Worm (Caenorhabditis elegans) whole organism, midembryonic: ENCODE data around the gene C01G12.9.

Source experiments
- T22C8.4 ChIP-seq: fragments of 200-800 bp; sonication (Bioruptor generic); IDR thresholded peaks from 2 replicates; pipeline ENCODE4 v1.3.6; 2022; ENCODE audit warnings: missing genetic modification characterization, missing compliant biosample characterization
- cog-1 ChIP-seq: sonication (generic microtip); optimal IDR thresholded peaks from 2 replicates; lab custom pipeline; 2016; ENCODE audit warnings: missing genetic modification characterization, missing compliant biosample characterization
- flt-1 ChIP-seq: fragments of 200-800 bp; sonication (Bioruptor generic); IDR thresholded peaks from 2 replicates; pipeline ENCODE4 v1.3.6; 2022; ENCODE audit warnings: missing genetic modification characterization, missing compliant biosample characterization
- klf-2 ChIP-seq: fragments of 200-800 bp; sonication (Bioruptor generic); conservative IDR thresholded peaks from 2 replicates; pipeline ENCODE4 v1.3.6; 2022; ENCODE audit warnings: missing genetic modification reagents, missing genetic modification characterization, missing compliant biosample characterization
- med-1 ChIP-seq: sonication (generic microtip); optimal IDR thresholded peaks from 2 replicates; lab custom pipeline; 2017; ENCODE audit warnings: missing genetic modification characterization, mild to moderate bottlenecking, missing compliant biosample characterization, antibody characterized with exemption, missing genetic modification reagents; ENCODE audit not compliant: insufficient read depth
- ref-1 ChIP-seq: fragments of 200-800 bp; sonication (Bioruptor generic); conservative IDR thresholded peaks from 2 replicates; pipeline ENCODE4 v1.3.6; 2022; ENCODE audit warnings: missing genetic modification reagents, missing genetic modification characterization, missing compliant biosample characterization
- tab-1 ChIP-seq: fragments of 200-800 bp; sonication (Bioruptor generic); IDR thresholded peaks from 2 replicates; pipeline ENCODE4 v1.3.6; 2022; ENCODE audit warnings: missing genetic modification characterization, missing compliant biosample characterization
- ztf-23 ChIP-seq: fragments of 200-800 bp; sonication (Bioruptor generic); IDR thresholded peaks from 2 replicates; pipeline ENCODE4 v1.3.6; 2022; ENCODE audit warnings: missing genetic modification reagents, missing genetic modification characterization, missing compliant biosample characterization
- ztf-29 ChIP-seq: fragments of 200-800 bp; sonication (Bioruptor generic); IDR thresholded peaks from 2 replicates; pipeline ENCODE4 v1.3.6; 2022; ENCODE audit warnings: missing genetic modification reagents, missing genetic modification characterization, missing compliant biosample characterization

C01G12.9 gene

DNA sequence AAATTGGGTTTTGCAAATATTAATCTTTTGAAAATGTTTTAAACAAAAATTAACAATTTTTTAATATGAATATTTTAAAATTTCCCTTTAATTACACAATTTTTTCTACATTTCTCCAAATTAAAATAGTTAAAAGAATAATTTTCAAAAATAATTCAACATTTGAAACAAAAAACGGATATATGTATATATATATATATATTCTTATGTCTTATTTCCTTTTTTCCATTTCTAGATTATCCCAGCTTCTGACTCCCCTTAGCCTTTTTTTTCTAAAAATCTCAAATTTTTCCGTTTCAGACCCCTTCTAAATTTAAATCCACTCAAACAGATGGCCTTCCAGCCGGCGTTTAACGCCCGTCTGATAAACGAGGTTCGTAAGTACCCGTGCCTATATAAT lies 5.5 kb upstream of the C01G12.9 start, which contains the start of gene madf-5:
madf-5 (plus strand) TSS at position 301 of the 400 bp plus-strand sequence.
- TF ChIP-seq ref-1 (GFP tag; lab: Robert Waterston, UW) (no peak), klf-2 (no peak), tab-1 (GFP tag; lab: Robert Waterston, UW) (no peak), flt-1 (GFP tag; lab: Robert Waterston, UW) (no peak), ztf-29 (GFP tag; lab: Robert Waterston, UW) (no peak), cog-1 (tag; lab: Kevin White, UChicago) (no peak), T22C8.4 (GFP tag; lab: Robert Waterston, UW) (no peak), ztf-23 (GFP tag; lab: Robert Waterston, UW) (no peak), med-1 (GFP tag; lab: Kevin White, UChicago) (no peak)

DNA sequence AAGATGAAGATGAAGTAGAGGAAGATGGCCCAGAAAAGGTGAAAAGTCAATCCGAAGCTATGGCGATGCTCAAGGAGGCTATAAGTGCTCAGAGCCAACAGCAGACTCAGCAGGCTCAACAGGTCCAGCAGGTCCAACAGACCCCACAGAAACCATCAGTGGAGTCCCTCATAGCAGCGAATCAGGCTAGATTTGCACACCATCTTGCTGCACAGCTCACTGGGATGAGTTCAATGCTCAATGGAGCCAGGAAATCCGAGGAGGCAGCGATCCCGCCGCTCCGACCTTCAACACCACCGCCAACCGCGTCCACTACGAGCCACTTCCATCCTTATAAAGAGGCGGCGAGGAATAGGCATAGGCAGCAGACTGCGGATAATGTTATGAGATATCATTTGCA lies 4.0 kb upstream of the C01G12.9 start:
- TF ChIP-seq ztf-29 (GFP tag; lab: Robert Waterston, UW) (no peak), flt-1 (GFP tag; lab: Robert Waterston, UW) (no peak), tab-1 (GFP tag; lab: Robert Waterston, UW) (no peak), klf-2 (no peak), ztf-23 (GFP tag; lab: Robert Waterston, UW) (no peak), ref-1 (GFP tag; lab: Robert Waterston, UW) (no peak)

DNA sequence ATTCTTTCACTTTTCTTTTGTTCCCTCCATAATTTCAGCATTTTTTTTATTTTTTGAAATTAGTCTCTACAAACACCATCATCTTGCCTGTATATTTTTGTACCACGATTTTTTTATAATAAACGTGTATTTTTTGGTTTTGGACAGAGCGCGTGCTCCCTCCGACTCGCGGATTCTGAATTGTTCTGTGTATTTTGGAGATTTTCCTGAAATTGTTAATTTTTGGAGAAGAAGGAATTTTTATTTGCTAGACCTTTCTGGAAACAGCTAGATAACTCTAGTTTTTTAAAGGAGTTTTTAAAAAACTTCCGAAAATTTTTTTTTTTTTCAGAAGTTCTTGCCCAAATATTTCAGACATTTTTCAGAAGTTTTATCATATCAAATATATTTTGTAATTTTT lies 2.4 kb upstream of the C01G12.9 start, which contains the start of gene C01G12.13:
C01G12.13 (plus strand) TSS at position 301 of the 400 bp plus-strand sequence.
- TF ChIP-seq tab-1 (GFP tag; lab: Robert Waterston, UW), result no peak
- TF ChIP-seq flt-1 (GFP tag; lab: Robert Waterston, UW), result no peak
- TF ChIP-seq T22C8.4 (GFP tag; lab: Robert Waterston, UW), result no peak
- no peak for TF ChIP-seq klf-2
- TF ChIP-seq ztf-29 (GFP tag; lab: Robert Waterston, UW), result no peak
- no peak for TF ChIP-seq cog-1 (tag; lab: Kevin White, UChicago)
- no peak for TF ChIP-seq med-1 (GFP tag; lab: Kevin White, UChicago)
- TF ChIP-seq ztf-23 (GFP tag; lab: Robert Waterston, UW), result no peak
- TF ChIP-seq ref-1 (GFP tag; lab: Robert Waterston, UW), result no peak

- no peak for TF ChIP-seq ref-1 (GFP tag; lab: Robert Waterston, UW)
- no peak for TF ChIP-seq T22C8.4 (GFP tag; lab: Robert Waterston, UW)
- TF ChIP-seq klf-2, result no peak
- no peak for TF ChIP-seq flt-1 (GFP tag; lab: Robert Waterston, UW)
- TF ChIP-seq ztf-29 (GFP tag; lab: Robert Waterston, UW), result no peak
- TF ChIP-seq tab-1 (GFP tag; lab: Robert Waterston, UW), result no peak
- TF ChIP-seq med-1 (GFP tag; lab: Kevin White, UChicago), result no peak
- no peak for TF ChIP-seq ztf-23 (GFP tag; lab: Robert Waterston, UW)
- TF ChIP-seq cog-1 (tag; lab: Kevin White, UChicago), result no peak
Measured at ce11 chrII:14578013-14578412, 803 bp upstream of the C01G12.9 start, which contains the start of gene nspb-7. nspb-7 (plus strand) TSS chrII:14578313.

DNA sequence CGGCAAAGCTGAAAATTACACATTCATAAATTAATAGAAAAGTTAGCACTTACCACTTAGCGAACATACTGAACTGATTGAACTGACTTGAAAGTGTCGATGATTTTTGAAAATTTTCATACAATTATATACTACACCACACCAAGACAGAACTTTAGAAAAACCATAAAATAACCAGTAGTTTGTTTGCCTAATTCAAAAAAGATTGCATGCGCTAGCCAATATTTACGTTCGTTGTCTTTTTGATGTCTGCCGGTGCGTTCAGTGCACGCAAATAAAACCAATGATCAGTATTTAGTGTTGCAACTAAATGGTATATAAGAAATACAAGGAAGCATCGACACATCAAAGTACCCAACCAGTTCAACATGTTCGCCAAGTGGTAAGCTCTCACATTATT lies 1.7 kb downstream of the C01G12.9 start, which contains the start of the genes nspb-8 and nspb-9:
nspb-8 (minus strand) TSS at position 101 of the 400 bp plus-strand sequence.
nspb-9 (plus strand) TSS at position 311 of the 400 bp plus-strand sequence.
- TF ChIP-seq ztf-23 (GFP tag; lab: Robert Waterston, UW) (no peak), ztf-29 (GFP tag; lab: Robert Waterston, UW) (no peak), klf-2 (no peak), med-1 (GFP tag; lab: Kevin White, UChicago) (no peak), flt-1 (GFP tag; lab: Robert Waterston, UW) (no peak), ref-1 (GFP tag; lab: Robert Waterston, UW) (no peak), T22C8.4 (GFP tag; lab: Robert Waterston, UW) (no peak), tab-1 (GFP tag; lab: Robert Waterston, UW) (no peak), cog-1 (tag; lab: Kevin White, UChicago) (no peak)

- no peak for TF ChIP-seq ztf-29 (GFP tag; lab: Robert Waterston, UW)
- no peak for TF ChIP-seq cog-1 (tag; lab: Kevin White, UChicago)
- TF ChIP-seq med-1 (GFP tag; lab: Kevin White, UChicago), result no peak
- TF ChIP-seq klf-2, result no peak
- no peak for TF ChIP-seq tab-1 (GFP tag; lab: Robert Waterston, UW)
- no peak for TF ChIP-seq flt-1 (GFP tag; lab: Robert Waterston, UW)
- TF ChIP-seq ztf-23 (GFP tag; lab: Robert Waterston, UW), result no peak
- TF ChIP-seq ref-1 (GFP tag; lab: Robert Waterston, UW), result no peak
- no peak for TF ChIP-seq T22C8.4 (GFP tag; lab: Robert Waterston, UW)
Measured at ce11 chrII:14582206-14582605, 3.4 kb downstream of the C01G12.9 start, which contains the start of gene C01G12.3. C01G12.3 (minus strand) TSS chrII:14582306.

DNA sequence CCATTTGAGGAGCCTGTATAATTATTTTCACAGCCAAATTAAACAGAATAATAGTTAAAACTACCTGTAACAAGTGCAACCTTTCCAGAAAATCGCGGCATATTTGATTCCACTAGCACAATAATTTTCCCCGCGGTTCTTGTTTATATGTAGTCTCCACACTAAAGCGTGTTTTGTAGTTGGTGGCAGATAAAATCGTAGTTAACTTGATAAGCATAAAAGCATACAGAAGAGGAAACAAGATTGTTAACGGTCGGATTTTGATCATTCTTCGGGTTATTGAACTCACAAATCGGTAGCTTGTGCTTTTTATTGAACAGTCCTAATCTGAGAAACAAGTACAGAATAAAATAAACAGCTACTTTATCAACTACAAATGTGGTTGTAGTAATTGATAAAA lies 8.6 kb downstream of the C01G12.9 start, which contains the start of gene C01G12.5:
C01G12.5 (minus strand) TSS at position 101 of the 400 bp plus-strand sequence.
- TF ChIP-seq tab-1 (GFP tag; lab: Robert Waterston, UW) (no peak), ztf-29 (GFP tag; lab: Robert Waterston, UW) (no peak), cog-1 (tag; lab: Kevin White, UChicago) (no peak), T22C8.4 (GFP tag; lab: Robert Waterston, UW) (no peak), flt-1 (GFP tag; lab: Robert Waterston, UW) (no peak), ztf-23 (GFP tag; lab: Robert Waterston, UW) (no peak), ref-1 (GFP tag; lab: Robert Waterston, UW) (no peak), med-1 (GFP tag; lab: Kevin White, UChicago) (no peak), klf-2 (no peak)

ce11 chrII:14588162-14588561 lies 9.3 kb downstream of the C01G12.9 start, which contains the start of gene nspb-10:
nspb-10 (minus strand) TSS chrII:14588262.
- TF ChIP-seq ztf-23 (GFP tag; lab: Robert Waterston, UW), result no peak
- no peak for TF ChIP-seq klf-2
- no peak for TF ChIP-seq flt-1 (GFP tag; lab: Robert Waterston, UW)
- no peak for TF ChIP-seq ref-1 (GFP tag; lab: Robert Waterston, UW)
- no peak for TF ChIP-seq T22C8.4 (GFP tag; lab: Robert Waterston, UW)
- TF ChIP-seq ztf-29 (GFP tag; lab: Robert Waterston, UW), result no peak
- no peak for TF ChIP-seq cog-1 (tag; lab: Kevin White, UChicago)
- TF ChIP-seq tab-1 (GFP tag; lab: Robert Waterston, UW), result no peak
- TF ChIP-seq med-1 (GFP tag; lab: Kevin White, UChicago), result no peak
